Worm (Caenorhabditis elegans) whole organism, L1 larva: Measurements from ENCODE around the gene ubc-9.

Source experiments
- blmp-1 ChIP-seq: fragments of 150-350 bp; optimal IDR thresholded peaks from 2 replicates; lab custom pipeline; 2014; ENCODE audit warnings: missing biosample characterization, missing genetic modification characterization
- ceh-82 ChIP-seq, 3 experiments: fragments of 150-350 bp in 1 of 3; sonication (generic microtip) in 2 of 3; optimal IDR thresholded peaks; 2 replicates each; lab custom pipeline; 2014 to 2017; ENCODE audit warnings: missing biosample characterization in 3 of 3, missing genetic modification characterization in 3 of 3
- ceh-90 ChIP-seq: sonication (generic microtip); optimal IDR thresholded peaks from 2 replicates; lab custom pipeline; 2016; ENCODE audit warnings: missing genetic modification characterization, missing compliant biosample characterization
- egl-13 ChIP-seq: sonication (generic microtip); optimal IDR thresholded peaks from 2 replicates; lab custom pipeline; 2016; ENCODE audit warnings: missing genotype, missing genetic modification reagents, missing genetic modification characterization, missing compliant biosample characterization
- elt-2 ChIP-seq: sonication (generic microtip); optimal IDR thresholded peaks from 2 replicates; lab custom pipeline; 2016; ENCODE audit warnings: missing genetic modification characterization, mild to moderate bottlenecking, inconsistent platforms, missing compliant biosample characterization, missing genetic modification reagents
- lin-13 ChIP-seq: fragments of 150-350 bp; optimal IDR thresholded peaks from 2 replicates; lab custom pipeline; 2014; ENCODE audit warnings: missing biosample characterization, missing genetic modification reagents, missing genetic modification characterization
- lin-35 ChIP-seq, 2 experiments: fragments of 150-350 bp; optimal IDR thresholded peaks; 2 replicates each; lab custom pipeline; 2014; ENCODE audit warnings: missing biosample characterization in 2 of 2, missing genetic modification characterization in 2 of 2, missing genetic modification reagents in 2 of 2
- lin-39 ChIP-seq: fragments of 150-350 bp; optimal IDR thresholded peaks from 2 replicates; lab custom pipeline; 2014; ENCODE audit warnings: missing biosample characterization, missing genetic modification reagents, missing genetic modification characterization
- nhr-71 ChIP-seq: sonication (generic microtip); optimal IDR thresholded peaks from 2 replicates; lab custom pipeline; 2016; ENCODE audit warnings: mild to moderate bottlenecking, missing genetic modification characterization, moderate library complexity, missing compliant biosample characterization
- nhr-90 ChIP-seq: sonication (generic microtip); optimal IDR thresholded peaks from 2 replicates; lab custom pipeline; 2016; ENCODE audit warnings: mild to moderate bottlenecking, missing genetic modification characterization, missing compliant biosample characterization; ENCODE audit not compliant: poor library complexity
- unc-86 ChIP-seq: sonication (generic microtip); optimal IDR thresholded peaks from 2 replicates; lab custom pipeline; 2016; ENCODE audit warnings: missing genetic modification characterization, missing compliant biosample characterization
- zag-1 ChIP-seq: fragments of 150-350 bp; optimal IDR thresholded peaks from 2 replicates; lab custom pipeline; 2014; ENCODE audit warnings: missing biosample characterization, missing genetic modification characterization

ce11 chrIV:4623852-4624251 is 27.0 kb upstream of the ubc-9 start:
- TF ChIP-seq lin-39 (no peak), elt-2 (no peak), lin-35 (GFP tag; optimal IDR thresholded peaks at IDR 0.05; lab: Kevin White, UChicago) (no peak), nhr-71 (no peak), zag-1 (no peak), unc-86 (tag; lab: Kevin White, UChicago) (no peak), blmp-1 (tag; lab: Kevin White, UChicago) (no peak), egl-13 (tag; lab: Kevin White, UChicago) (no peak), lin-13 (GFP tag; lab: Kevin White, UChicago) (no peak), ceh-82 (tag; optimal IDR thresholded peaks at IDR 0.05; lab: Kevin White, UChicago) (no peak), ceh-90 (tag; lab: Kevin White, UChicago) (no peak), nhr-90 (tag; lab: Kevin White, UChicago) (no peak)
